Worm (Caenorhabditis elegans) whole organism, mixed stage, embryonic: ENCODE measurements around the gene pitr-3.

Experiments
- M03D4.4 ChIP-seq: sonication (generic microtip); optimal IDR thresholded peaks from 2 replicates; lab custom pipeline; 2017; ENCODE audit warnings: mild to moderate bottlenecking, missing genetic modification characterization, missing compliant biosample characterization
- bed-3 ChIP-seq: fragments of 200-800 bp; sonication (Bioruptor generic); optimal IDR thresholded peaks from 3 replicates; lab custom pipeline; 2018; ENCODE audit warnings: mild to moderate bottlenecking, missing genetic modification characterization, moderate library complexity, missing compliant biosample characterization
- blmp-1 ChIP-seq: fragments of 150-350 bp; optimal IDR thresholded peaks from 2 replicates; lab custom pipeline; 2014; ENCODE audit warnings: missing biosample characterization, missing genetic modification characterization
- ceh-39 ChIP-seq: fragments of 150-350 bp; optimal IDR thresholded peaks from 2 replicates; lab custom pipeline; 2014; ENCODE audit warnings: missing biosample characterization, missing genetic modification characterization
- ceh-43 ChIP-seq: fragments of 200-800 bp; sonication (Bioruptor generic); optimal IDR thresholded peaks from 2 replicates; lab custom pipeline; 2018; ENCODE audit warnings: mild to moderate bottlenecking, missing genetic modification characterization, moderate library complexity, missing compliant biosample characterization
- ceh-83 ChIP-seq: fragments of 200-800 bp; sonication (Bioruptor generic); optimal IDR thresholded peaks from 2 replicates; lab custom pipeline; 2018; ENCODE audit warnings: mild to moderate bottlenecking, missing genetic modification characterization, missing compliant biosample characterization
- ces-1 ChIP-seq: fragments of 150-350 bp; optimal IDR thresholded peaks from 2 replicates; lab custom pipeline; 2014; ENCODE audit warnings: missing biosample characterization, missing genetic modification reagents, missing genetic modification characterization
- cnd-1 ChIP-seq: fragments of 200-800 bp; sonication (Bioruptor generic); optimal IDR thresholded peaks from 2 replicates; lab custom pipeline; 2018; ENCODE audit warnings: mild to moderate bottlenecking, missing genetic modification characterization, missing compliant biosample characterization
- elt-1 ChIP-seq: sonication (generic microtip); optimal IDR thresholded peaks from 2 replicates; lab custom pipeline; 2017; ENCODE audit warnings: missing genetic modification characterization, mild to moderate bottlenecking, missing compliant biosample characterization, antibody characterized with exemption, moderate library complexity, borderline replicate concordance; ENCODE audit not compliant: insufficient read depth
- elt-3 ChIP-seq: fragments of 150-350 bp; optimal IDR thresholded peaks from 2 replicates; lab custom pipeline; 2014; ENCODE audit warnings: missing biosample characterization, missing genetic modification characterization
- flh-1 ChIP-seq: fragments of 200-800 bp; sonication (Bioruptor generic); optimal IDR thresholded peaks from 2 replicates; lab custom pipeline; 2018; ENCODE audit warnings: mild to moderate bottlenecking, missing genetic modification characterization, moderate library complexity, missing compliant biosample characterization
- ham-2 ChIP-seq: fragments of 200-800 bp; sonication (Bioruptor generic); optimal IDR thresholded peaks from 2 replicates; lab custom pipeline; 2018; ENCODE audit warnings: mild to moderate bottlenecking, missing genetic modification characterization, missing compliant biosample characterization
- hlh-1 ChIP-seq: fragments of 150-350 bp; optimal IDR thresholded peaks from 2 replicates; lab custom pipeline; 2014; ENCODE audit warnings: missing biosample characterization, missing genetic modification reagents, missing genetic modification characterization
- lin-13 ChIP-seq: fragments of 150-350 bp; optimal IDR thresholded peaks from 2 replicates; lab custom pipeline; 2014; ENCODE audit warnings: missing biosample characterization, missing genetic modification characterization
- lsy-2 ChIP-seq: fragments of 150-350 bp; optimal IDR thresholded peaks from 2 replicates; lab custom pipeline; 2014; ENCODE audit warnings: missing biosample characterization, missing genetic modification characterization
- mab-5 ChIP-seq: fragments of 150-350 bp; optimal IDR thresholded peaks from 2 replicates; lab custom pipeline; 2014; ENCODE audit warnings: missing biosample characterization, missing genetic modification characterization
- mep-1 ChIP-seq: fragments of 150-350 bp; optimal IDR thresholded peaks from 2 replicates; lab custom pipeline; 2017; ENCODE audit warnings: missing biosample characterization, missing genetic modification reagents, missing genetic modification characterization, inconsistent platforms
- nhr-12 ChIP-seq: fragments of 150-350 bp; optimal IDR thresholded peaks from 2 replicates; lab custom pipeline; 2014; ENCODE audit warnings: missing biosample characterization, missing genetic modification characterization
- nhr-2 ChIP-seq: fragments of 150-350 bp; optimal IDR thresholded peaks from 2 replicates; lab custom pipeline; 2014; ENCODE audit warnings: missing biosample characterization, missing genetic modification characterization
- nhr-237 ChIP-seq: fragments of 150-350 bp; optimal IDR thresholded peaks from 2 replicates; lab custom pipeline; 2014; ENCODE audit warnings: missing biosample characterization, missing genetic modification characterization
- nhr-28 ChIP-seq: fragments of 150-350 bp; optimal IDR thresholded peaks from 2 replicates; lab custom pipeline; 2014; ENCODE audit warnings: missing biosample characterization, missing genetic modification characterization
- pha-4 ChIP-seq: fragments of 150-350 bp; optimal IDR thresholded peaks from 2 replicates; lab custom pipeline; 2018; ENCODE audit warnings: missing biosample characterization, missing genetic modification reagents, missing genetic modification characterization
- sem-2 ChIP-seq: fragments of 200-800 bp; sonication (Bioruptor generic); optimal IDR thresholded peaks from 2 replicates; lab custom pipeline; 2018; ENCODE audit warnings: mild to moderate bottlenecking, missing genetic modification characterization, missing compliant biosample characterization
- snpc-4 ChIP-seq: fragments of 150-350 bp; optimal IDR thresholded peaks from 2 replicates; lab custom pipeline; 2014; ENCODE audit warnings: missing biosample characterization, missing genetic modification characterization
- tbx-8 ChIP-seq: fragments of 200-800 bp; sonication (Bioruptor generic); optimal IDR thresholded peaks from 2 replicates; lab custom pipeline; 2018; ENCODE audit warnings: mild to moderate bottlenecking, missing genetic modification characterization, moderate library complexity, missing compliant biosample characterization
- unc-120 ChIP-seq: sonication (generic microtip); optimal IDR thresholded peaks from 2 replicates; lab custom pipeline; 2017; ENCODE audit warnings: missing genetic modification characterization, missing compliant biosample characterization; ENCODE audit not compliant: poor library complexity, severe bottlenecking
- unc-62 ChIP-seq: fragments of 150-350 bp; optimal IDR thresholded peaks from 2 replicates; lab custom pipeline; 2014; ENCODE audit warnings: missing biosample characterization, missing genetic modification reagents, missing genetic modification characterization
- zip-8 ChIP-seq: fragments of 150-350 bp; optimal IDR thresholded peaks from 2 replicates; lab custom pipeline; 2014; ENCODE audit warnings: missing biosample characterization, missing genetic modification characterization

Gene pitr-3

DNA sequence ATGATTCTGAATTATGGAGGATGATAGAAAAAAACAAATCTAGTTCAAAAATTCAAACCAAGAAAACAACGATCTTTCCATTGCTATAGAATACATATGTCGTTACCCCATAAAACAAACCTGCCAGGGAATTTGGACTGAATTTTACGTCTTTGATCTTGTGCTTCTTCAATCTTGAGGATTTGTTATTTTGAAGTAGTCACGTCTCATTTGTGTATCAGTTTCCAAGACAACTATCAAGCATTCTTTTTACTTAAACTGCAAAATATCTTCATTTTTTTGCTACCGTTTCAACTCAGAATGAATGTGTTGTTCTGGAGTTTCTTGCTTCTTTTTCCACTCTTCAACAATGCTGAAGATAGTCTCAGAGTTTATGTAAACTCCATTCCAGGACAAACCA is 10.4 kb downstream of the pitr-3 start, which contains the start of gene F21C10.19:
Gene F21C10.19 (plus strand): TSS at position 301 of the 400 bp plus-strand sequence.
- TF ChIP-seq zip-8 (tag; lab: Kevin White, UChicago) (no peak), pha-4 (no peak), mep-1 (tag; lab: Kevin White, UChicago) (no peak), nhr-28 (tag; lab: Kevin White, UChicago) (no peak), nhr-12 (no peak), unc-120 (tag; lab: Kevin White, UChicago) (no peak), lin-13 (tag; lab: Kevin White, UChicago) (no peak), nhr-237 (tag; lab: Kevin White, UChicago) (no peak), unc-62 (GFP tag; lab: Kevin White, UChicago) (no peak), tbx-8 (GFP tag; lab: Kevin White, UChicago) (no peak), ces-1 (no peak), M03D4.4 (no peak), lsy-2 (no peak), ham-2 (GFP tag; lab: Kevin White, UChicago) (no peak), blmp-1 (tag; lab: Kevin White, UChicago) (no peak)

DNA sequence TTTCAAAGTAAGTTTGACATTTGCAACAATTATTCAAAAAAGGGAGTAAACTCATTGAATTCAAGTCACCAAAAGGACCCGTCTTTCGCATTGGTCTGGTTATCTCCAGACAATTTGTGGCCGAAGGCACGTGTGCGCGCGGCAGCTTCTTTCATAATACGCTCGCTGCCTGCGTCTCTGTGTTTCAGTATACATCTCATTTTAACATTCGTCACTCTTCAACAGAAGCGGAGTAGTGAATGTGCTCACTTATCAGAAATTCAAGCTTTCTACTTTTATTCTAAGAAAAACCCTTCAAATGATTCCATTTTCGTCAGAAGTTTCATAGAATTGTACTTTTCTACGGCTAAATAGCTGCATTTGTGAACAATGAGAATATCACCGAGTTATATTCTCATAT is 12.6 kb downstream of the pitr-3 start:
- TF ChIP-seq bed-3 (GFP tag; lab: Kevin White, UChicago): no peak
- TF ChIP-seq nhr-28 (tag; lab: Kevin White, UChicago): no peak
- TF ChIP-seq cnd-1: no peak
- TF ChIP-seq mab-5 (tag; lab: Kevin White, UChicago): no peak
- TF ChIP-seq flh-1 (GFP tag; lab: Kevin White, UChicago): no peak
- TF ChIP-seq nhr-12: no peak
- TF ChIP-seq lin-13 (tag; lab: Kevin White, UChicago): no peak
- no peak for TF ChIP-seq mep-1 (tag; lab: Kevin White, UChicago)
- TF ChIP-seq ceh-83 (GFP tag; lab: Kevin White, UChicago): no peak

DNA sequence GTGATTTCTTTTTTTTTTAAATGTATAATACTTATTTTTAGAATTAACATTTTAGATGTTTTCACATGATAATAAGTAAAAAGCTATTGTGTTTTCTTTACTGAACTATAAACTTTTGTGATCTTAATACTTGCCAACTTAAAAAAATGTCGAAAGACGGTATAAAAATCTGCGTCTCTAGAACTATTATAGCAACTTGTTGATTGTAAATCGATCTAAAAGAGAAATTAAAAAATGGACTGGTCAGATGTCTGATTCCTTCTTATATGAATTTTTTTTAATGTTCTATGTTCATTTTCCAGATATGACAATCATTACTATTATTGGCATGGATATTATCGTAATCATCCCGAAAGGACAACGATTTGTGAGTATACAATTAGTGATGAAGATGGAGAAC is 13.4 kb downstream of the pitr-3 start, which contains the start of gene F21C10.3:
Gene F21C10.3 (plus strand): TSS at position 301 of the 400 bp plus-strand sequence.
- no peak for TF ChIP-seq nhr-12
- TF ChIP-seq mab-5 (tag; lab: Kevin White, UChicago): no peak
- no peak for TF ChIP-seq elt-3
- no peak for TF ChIP-seq pha-4
- TF ChIP-seq hlh-1: no peak

DNA sequence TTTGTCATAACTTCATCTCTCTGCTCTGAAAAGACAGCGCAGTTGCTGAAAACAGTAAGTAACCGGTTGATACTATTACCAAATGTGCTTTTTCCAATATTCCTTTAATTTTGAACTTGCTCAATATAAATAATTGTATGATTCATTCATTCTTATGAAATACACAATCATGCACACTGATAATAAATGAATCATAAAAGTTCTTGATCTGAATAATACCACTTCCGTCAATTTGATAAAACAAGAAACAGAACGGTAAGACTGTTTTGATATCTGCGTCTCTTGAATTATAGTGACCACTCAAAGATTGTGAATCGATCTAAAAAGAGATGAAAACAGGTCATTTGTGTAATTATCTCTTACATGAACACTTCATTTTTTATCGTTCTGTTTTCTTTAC is 14.9 kb downstream of the pitr-3 start, which contains the start of gene F21C10.4:
Gene F21C10.4 (plus strand): TSS at position 301 of the 400 bp plus-strand sequence.
- TF ChIP-seq unc-120 (tag; lab: Kevin White, UChicago): no peak
- TF ChIP-seq nhr-2 (tag; lab: Kevin White, UChicago): no peak
- no peak for TF ChIP-seq bed-3 (GFP tag; lab: Kevin White, UChicago)
- no peak for TF ChIP-seq ceh-39
- TF ChIP-seq snpc-4 (tag; lab: Kevin White, UChicago): no peak
- TF ChIP-seq ham-2 (GFP tag; lab: Kevin White, UChicago): no peak
- TF ChIP-seq sem-2 (GFP tag; lab: Kevin White, UChicago): no peak
- TF ChIP-seq nhr-12: no peak
- TF ChIP-seq hlh-1: no peak
- no peak for TF ChIP-seq unc-62 (GFP tag; lab: Kevin White, UChicago)
- no peak for TF ChIP-seq pha-4
- no peak for TF ChIP-seq tbx-8 (GFP tag; lab: Kevin White, UChicago)
- TF ChIP-seq ceh-43 (GFP tag; lab: Kevin White, UChicago): no peak

DNA sequence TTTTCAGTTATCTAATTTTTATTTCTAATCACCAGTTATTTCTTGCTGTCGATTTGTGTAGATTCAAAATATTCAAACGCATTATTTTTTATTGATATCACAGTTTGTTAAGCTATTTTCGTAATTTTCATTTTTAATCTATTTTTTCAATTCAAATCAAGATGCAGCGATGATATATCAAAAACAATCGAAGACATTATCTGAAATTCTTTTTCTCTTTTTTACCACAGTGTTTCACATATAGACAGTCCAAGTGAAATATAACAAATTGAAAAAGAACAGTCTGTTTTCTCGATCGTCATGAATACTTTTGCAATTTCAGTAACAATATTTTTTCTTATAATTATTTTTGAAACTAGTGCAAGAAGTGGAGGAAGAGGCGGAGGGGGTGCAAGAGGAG is 15.9 kb downstream of the pitr-3 start, which contains the start of gene F21C10.5:
Gene F21C10.5 (plus strand): TSS at position 301 of the 400 bp plus-strand sequence.
- TF ChIP-seq nhr-2 (tag; lab: Kevin White, UChicago) (no peak), blmp-1 (tag; lab: Kevin White, UChicago) (no peak), elt-3 (no peak), nhr-28 (tag; lab: Kevin White, UChicago) (no peak), hlh-1 (no peak), nhr-237 (tag; lab: Kevin White, UChicago) (no peak), lsy-2 (no peak), cnd-1 (no peak), ceh-43 (GFP tag; lab: Kevin White, UChicago) (no peak)

DNA sequence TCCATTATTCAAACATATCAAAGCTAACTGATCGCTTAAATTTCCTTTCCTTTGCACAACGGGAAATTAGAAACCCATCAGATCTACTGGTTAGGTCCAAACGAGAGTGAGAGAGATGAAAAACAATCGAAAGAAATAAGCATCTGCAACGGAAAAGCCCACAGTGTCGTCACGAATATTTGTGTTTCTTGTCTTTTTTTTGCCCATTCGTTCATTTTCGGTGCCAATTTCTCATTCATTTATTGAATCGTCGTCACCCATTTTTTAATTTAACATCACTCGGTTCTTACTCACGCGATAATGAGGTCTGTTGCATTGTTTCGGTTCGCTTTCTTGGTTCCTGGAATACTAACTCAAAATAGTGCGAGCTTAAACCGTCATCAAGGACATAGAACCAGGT is 17.0 kb downstream of the pitr-3 start, which contains the start of gene F21C10.6:
Gene F21C10.6 (plus strand): TSS at position 301 of the 400 bp plus-strand sequence.
- TF ChIP-seq nhr-237 (tag; lab: Kevin White, UChicago): no peak
- TF ChIP-seq unc-62 (GFP tag; lab: Kevin White, UChicago): no peak
- TF ChIP-seq elt-1 (tag; lab: Kevin White, UChicago): no peak
